Fruit fly (Drosophila melanogaster): ENCODE results near the gene CG12994.

The CG12994 gene

DNA sequence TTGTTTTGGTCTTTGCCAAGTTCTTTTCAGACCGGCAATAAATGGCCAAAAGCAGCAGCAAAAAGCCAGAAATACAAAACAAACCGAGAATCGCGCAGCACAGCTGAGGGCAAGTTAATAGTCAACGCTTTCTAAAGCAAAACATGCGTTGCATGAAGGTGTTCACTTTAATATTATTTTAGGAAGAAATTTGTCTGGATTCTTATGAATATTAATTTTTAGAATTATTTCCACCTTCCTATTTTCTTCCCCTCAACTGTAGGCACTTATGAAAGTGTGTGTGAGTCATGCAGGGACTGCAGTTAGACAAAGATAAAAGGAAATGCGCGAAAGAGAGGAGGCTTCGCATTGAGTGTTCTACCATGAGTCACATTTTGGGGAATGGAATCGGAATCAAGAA, 47.4 kb upstream of the CG12994 start (continued):
- TF ChIP-seq Blimp-1 (GFP tag; optimal IDR thresholded peaks at IDR 0.05) = peak; percentile 45
- TF ChIP-seq zf30C (GFP tag; optimal IDR thresholded peaks at IDR 0.05) = no peak
- TF ChIP-seq Sin3A (optimal IDR thresholded peaks at IDR 0.05) = no peak
- TF ChIP-seq fu2 (GFP tag; optimal IDR thresholded peaks at IDR 0.05) = no peak
- TF ChIP-seq seq (GFP tag; IDR thresholded peaks at IDR 0.05) = 0 out of 2 replicates have a peak, but pooled peaks have one; percentile 20
- TF ChIP-seq yki (optimal IDR thresholded peaks at IDR 0.05) = no peak
- TF ChIP-seq stc (GFP tag; IDR thresholded peaks at IDR 0.05) = peak; percentile 30; the same call in 1 of the 2 replicates
- TF ChIP-seq CHES-1-like (GFP tag; optimal IDR thresholded peaks at IDR 0.05) = no peak
- peak; percentile 27 for TF ChIP-seq CG7786 (GFP tag; optimal IDR thresholded peaks at IDR 0.05)
- TF ChIP-seq Side (GFP tag; optimal IDR thresholded peaks at IDR 0.05) = no peak
- no peak for TF ChIP-seq CG9437 (GFP tag; optimal IDR thresholded peaks at IDR 0.05)
- no peak for TF ChIP-seq CG7963 (GFP tag; IDR thresholded peaks at IDR 0.05; ENCODE audit: partially characterized antibody)
- TF ChIP-seq Trl (optimal IDR thresholded peaks at IDR 0.05) = no peak
- no peak for TF ChIP-seq Trl (GFP tag; optimal IDR thresholded peaks at IDR 0.05)
- peak; percentile 83 for TF ChIP-seq Xrp1 (GFP tag; IDR thresholded peaks at IDR 0.05)
- TF ChIP-seq oc (tag; optimal IDR thresholded peaks at IDR 0.05) = peak; percentile 24
- TF ChIP-seq hbn (GFP tag; IDR thresholded peaks at IDR 0.05; ENCODE audit: partially characterized antibody) = no peak
- TF ChIP-seq pita (GFP tag; optimal IDR thresholded peaks at IDR 0.05) = no peak
- TF ChIP-seq gce (GFP tag; IDR thresholded peaks at IDR 0.05) = 0 out of 3 replicates have a peak, but pooled peaks have one; percentile 56
- no peak for TF ChIP-seq CG13296 (GFP tag; optimal IDR thresholded peaks at IDR 0.05)
- peak; percentile 42 for TF ChIP-seq CG17385 (GFP tag; optimal IDR thresholded peaks at IDR 0.05)
- TF ChIP-seq CoRest (tag; optimal IDR thresholded peaks at IDR 0.05) = peak; percentile 46
- peak; percentile 71 for TF ChIP-seq Awh (GFP tag; IDR thresholded peaks at IDR 0.05)
- peak; percentile 52; the same call in 1 of the 3 replicates for TF ChIP-seq CG17361 (GFP tag; IDR thresholded peaks at IDR 0.05)
- no peak for TF ChIP-seq CG7987 (GFP tag; optimal IDR thresholded peaks at IDR 0.05)
- no peak for TF ChIP-seq emc (GFP tag; optimal IDR thresholded peaks at IDR 0.05)
- TF ChIP-seq CG10959 (GFP tag; IDR thresholded peaks at IDR 0.05) = peak; percentile 48; the same call in 1 of the 2 replicates
- no peak for TF ChIP-seq CG10565 (GFP tag; optimal IDR thresholded peaks at IDR 0.05)
- TF ChIP-seq lola (GFP tag; optimal IDR thresholded peaks at IDR 0.05) = peak in 1 of 3 experiments; percentile 41
- 0 out of 3 replicates have a peak, but pooled peaks have one; percentile 54 for TF ChIP-seq CG3726 (GFP tag; IDR thresholded peaks at IDR 0.05)
- no peak for TF ChIP-seq da (GFP tag; optimal IDR thresholded peaks at IDR 0.05)
- TF ChIP-seq CG3281 (GFP tag; optimal IDR thresholded peaks at IDR 0.05) = peak; percentile 23

DNA sequence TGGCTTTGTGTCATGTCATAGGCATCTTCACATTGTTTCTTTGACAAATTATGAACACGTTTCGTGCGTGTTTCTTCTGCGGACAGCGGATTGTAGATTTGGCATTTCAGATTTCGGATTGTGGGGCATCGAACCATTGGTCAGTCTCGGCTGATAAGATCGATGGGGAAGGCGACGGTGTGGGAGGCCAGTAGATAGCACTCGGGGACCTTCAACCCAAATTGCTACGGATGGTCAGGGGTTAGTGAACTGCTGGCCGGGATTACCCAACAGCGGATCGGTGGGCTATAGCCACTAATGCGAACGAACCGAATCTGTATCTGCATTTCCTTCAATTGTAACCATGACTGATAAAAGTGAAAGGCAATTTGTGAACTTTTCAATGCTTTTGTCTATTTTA, 46.7 kb upstream of the CG12994 start:
- no peak for TF ChIP-seq pita (GFP tag; optimal IDR thresholded peaks at IDR 0.05)
- peak; percentile 40 for TF ChIP-seq sd (tag; optimal IDR thresholded peaks at IDR 0.05)
- TF ChIP-seq CG11247 (GFP tag; IDR thresholded peaks at IDR 0.05) = no peak
- TF ChIP-seq grn (GFP tag; optimal IDR thresholded peaks at IDR 0.05) = peak; percentile 12
- TF ChIP-seq crol (GFP tag; IDR thresholded peaks at IDR 0.05) = 0 out of 2 replicates have a peak, but pooled peaks have one; percentile 16
- TF ChIP-seq Med (GFP tag) = no peak

DNA sequence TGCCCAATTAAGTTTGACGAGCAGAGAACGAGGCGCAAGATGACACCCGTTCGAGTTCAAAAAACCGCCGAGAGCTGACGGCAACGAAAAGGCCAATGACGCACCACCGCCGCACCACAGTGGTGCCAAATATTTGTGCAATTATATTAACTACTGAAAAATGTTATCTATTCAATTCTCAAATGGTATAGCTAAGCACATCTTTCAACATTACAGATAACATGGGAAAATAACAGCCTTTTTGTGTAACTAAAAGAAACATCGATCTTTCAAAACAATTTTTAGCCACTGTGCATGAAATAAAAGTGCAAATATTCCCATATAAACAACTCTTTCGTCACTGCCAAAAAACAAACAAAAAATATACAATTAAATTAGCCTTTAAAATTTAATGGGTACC, 46.1 kb upstream of the CG12994 start:
- TF ChIP-seq CG18262 (tag; optimal IDR thresholded peaks at IDR 0.05) (peak; percentile 9), CG1603 (tag; optimal IDR thresholded peaks at IDR 0.05) (peak; percentile 19), CG2889 (GFP tag; IDR thresholded peaks at IDR 0.05) (0 out of 3 replicates have a peak, but pooled peaks have one; percentile 10), NK7.1 (GFP tag; optimal IDR thresholded peaks at IDR 0.05) (no peak), lab (GFP tag; optimal IDR thresholded peaks at IDR 0.05) (peak; percentile 17), Doc3 (GFP tag; IDR thresholded peaks at IDR 0.05; ENCODE audit: partially characterized antibody) (no peak), ATbp (GFP tag; optimal IDR thresholded peaks at IDR 0.05) (no peak), CG6854 (GFP tag; optimal IDR thresholded peaks at IDR 0.05) (no peak), Atf6 (GFP tag; IDR thresholded peaks at IDR 0.05) (no peak), Ptx1 (GFP tag; IDR thresholded peaks at IDR 0.05) (0 out of 2 replicates have a peak, but pooled peaks have one; percentile 19), CG31388 (GFP tag; optimal IDR thresholded peaks at IDR 0.05) (no peak), CG18599 (GFP tag; optimal IDR thresholded peaks at IDR 0.05) (peak; percentile 7), lilli (GFP tag; optimal IDR thresholded peaks at IDR 0.05) (peak; percentile 4), Ada2b (GFP tag; IDR thresholded peaks at IDR 0.05) (0 out of 2 replicates have a peak, but pooled peaks have one; percentile 34), CG4424 (GFP tag; optimal IDR thresholded peaks at IDR 0.05) (no peak)
